Fruit fly (Drosophila melanogaster): ENCODE measurements around the gene CG14892.
A peak's percentile ranks its signal among the peaks of the same experiment; 100 is the strongest.

The CG14892 gene

dm6 chr3R:16564775-16565174 lies 29.4 kb upstream of the CG14892 start:
- no peak for TF ChIP-seq CG14965 (GFP tag; optimal IDR thresholded peaks at IDR 0.05; ENCODE audit: borderline replicate concordance)
- TF ChIP-seq Hey (tag; optimal IDR thresholded peaks at IDR 0.05): peak; percentile 95
- no peak for TF ChIP-seq grau (tag; optimal IDR thresholded peaks at IDR 0.05)

dm6 chr3R:16569338-16569737 lies 24.9 kb upstream of the CG14892 start:
- TF ChIP-seq ato (GFP tag; IDR thresholded peaks at IDR 0.05; ENCODE audit: partially characterized antibody) (no peak), sisA (GFP tag; IDR thresholded peaks at IDR 0.05) (peak; percentile 39; the same call in 1 of the 2 replicates), CG7745 (tag; optimal IDR thresholded peaks at IDR 0.05) (no peak), CG12942 (GFP tag; optimal IDR thresholded peaks at IDR 0.05) (no peak), insv (GFP tag; optimal IDR thresholded peaks at IDR 0.05) (no peak), CG14050 (GFP tag; IDR thresholded peaks at IDR 0.05) (no peak), CG7271 (tag; optimal IDR thresholded peaks at IDR 0.05) (no peak), odd (GFP tag; optimal IDR thresholded peaks at IDR 0.05) (no peak), Fer3 (tag; optimal IDR thresholded peaks at IDR 0.05) (no peak), Max (GFP tag; optimal IDR thresholded peaks at IDR 0.05) (no peak), cas (GFP tag; IDR thresholded peaks at IDR 0.05) (no peak), CG11398 (GFP tag; optimal IDR thresholded peaks at IDR 0.05) (no peak), CG17186 (GFP tag; optimal IDR thresholded peaks at IDR 0.05) (no peak), crol (GFP tag; IDR thresholded peaks at IDR 0.05) (peak; percentile 79), btn (GFP tag; optimal IDR thresholded peaks at IDR 0.05) (no peak), ERR (GFP tag; optimal IDR thresholded peaks at IDR 0.05) (no peak), rib (GFP tag; IDR thresholded peaks at IDR 0.05) (no peak), Hr39 (optimal IDR thresholded peaks at IDR 0.05) (peak; percentile 79), D19B (GFP tag; optimal IDR thresholded peaks at IDR 0.05) (no peak), Med (GFP tag) (peak; percentile 34), tup (GFP tag; optimal IDR thresholded peaks at IDR 0.05) (no peak), Hr78 (GFP tag; optimal IDR thresholded peaks at IDR 0.05) (peak in 1 of 2 experiments; percentile 35), CG11456 (GFP tag; IDR thresholded peaks at IDR 0.05) (no peak), CG14441 (GFP tag; IDR thresholded peaks at IDR 0.05) (no peak), CG5245 (GFP tag; optimal IDR thresholded peaks at IDR 0.05) (no peak), CG9215 (GFP tag; IDR thresholded peaks at IDR 0.05) (no peak), CG2875 (GFP tag; optimal IDR thresholded peaks at IDR 0.05) (no peak), jigr1 (GFP tag; IDR thresholded peaks at IDR 0.05) (0 out of 3 replicates have a peak, but pooled peaks have one; percentile 18), esg (GFP tag; conservative IDR thresholded peaks at IDR 0.05) (no peak), CG9797 (GFP tag; optimal IDR thresholded peaks at IDR 0.05) (no peak), grn (GFP tag; optimal IDR thresholded peaks at IDR 0.05) (no peak), CG6765 (GFP tag; optimal IDR thresholded peaks at IDR 0.05) (no peak), klu (GFP tag; IDR thresholded peaks at IDR 0.05) (no peak), CG5953 (GFP tag; IDR thresholded peaks at IDR 0.05) (no peak), Abd-B (GFP tag; optimal IDR thresholded peaks at IDR 0.05) (no peak), unpg (GFP tag; optimal IDR thresholded peaks at IDR 0.05) (no peak), CG11247 (GFP tag; IDR thresholded peaks at IDR 0.05) (no peak), ranshi (GFP tag; IDR thresholded peaks at IDR 0.05) (no peak), jumu (GFP tag; optimal IDR thresholded peaks at IDR 0.05) (no peak), Mes4 (GFP tag; optimal IDR thresholded peaks at IDR 0.05) (no peak), Sin3A (optimal IDR thresholded peaks at IDR 0.05) (no peak), zen2 (GFP tag; IDR thresholded peaks at IDR 0.05; ENCODE audit: partially characterized antibody) (no peak), CG8290 (GFP tag; optimal IDR thresholded peaks at IDR 0.05) (no peak), CG8290 (tag; optimal IDR thresholded peaks at IDR 0.05) (no peak), Ada2b (GFP tag; IDR thresholded peaks at IDR 0.05) (no peak), tgo (GFP tag; IDR thresholded peaks at IDR 0.05) (no peak), MTF-1 (GFP tag; optimal IDR thresholded peaks at IDR 0.05; ENCODE audit: borderline replicate concordance) (no peak), gem (tag; optimal IDR thresholded peaks at IDR 0.05) (no peak), Atf6 (GFP tag; IDR thresholded peaks at IDR 0.05) (no peak)
